Worm (Caenorhabditis elegans) whole organism, early embryonic: ENCODE results near the gene set-23.

Source experiments
- B0310.2 ChIP-seq: sonication (generic microtip); optimal IDR thresholded peaks from 2 replicates; lab custom pipeline; 2016; ENCODE audit warnings: mild to moderate bottlenecking, missing genetic modification characterization, missing compliant biosample characterization
- ama-1 ChIP-seq: fragments of 150-350 bp; optimal IDR thresholded peaks from 2 replicates; lab custom pipeline; 2014
- ceh-13 ChIP-seq: fragments of 200-800 bp; sonication (Bioruptor generic); optimal IDR thresholded peaks from 2 replicates; lab custom pipeline; 2018; ENCODE audit warnings: mild to moderate bottlenecking, missing genetic modification characterization, missing compliant biosample characterization
- ets-7 ChIP-seq: sonication (generic microtip); optimal IDR thresholded peaks from 2 replicates; lab custom pipeline; 2016; ENCODE audit warnings: missing genotype, missing genetic modification characterization, missing compliant biosample characterization
- hmbx-1 ChIP-seq: sonication (generic microtip); optimal IDR thresholded peaks from 2 replicates; lab custom pipeline; 2016; ENCODE audit warnings: mild to moderate bottlenecking, missing genetic modification characterization, missing compliant biosample characterization
- hmg-4 ChIP-seq: fragments of 200-800 bp; sonication (Bioruptor generic); optimal IDR thresholded peaks from 2 replicates; lab custom pipeline; 2018; ENCODE audit warnings: mild to moderate bottlenecking, missing genetic modification characterization, missing compliant biosample characterization
- hnd-1 ChIP-seq: sonication (generic microtip); optimal IDR thresholded peaks from 2 replicates; lab custom pipeline; 2016; ENCODE audit warnings: missing genetic modification characterization, missing compliant biosample characterization
- tra-4 ChIP-seq: sonication (generic microtip); optimal IDR thresholded peaks from 2 replicates; lab custom pipeline; 2017; ENCODE audit warnings: missing genetic modification characterization, missing compliant biosample characterization

DNA sequence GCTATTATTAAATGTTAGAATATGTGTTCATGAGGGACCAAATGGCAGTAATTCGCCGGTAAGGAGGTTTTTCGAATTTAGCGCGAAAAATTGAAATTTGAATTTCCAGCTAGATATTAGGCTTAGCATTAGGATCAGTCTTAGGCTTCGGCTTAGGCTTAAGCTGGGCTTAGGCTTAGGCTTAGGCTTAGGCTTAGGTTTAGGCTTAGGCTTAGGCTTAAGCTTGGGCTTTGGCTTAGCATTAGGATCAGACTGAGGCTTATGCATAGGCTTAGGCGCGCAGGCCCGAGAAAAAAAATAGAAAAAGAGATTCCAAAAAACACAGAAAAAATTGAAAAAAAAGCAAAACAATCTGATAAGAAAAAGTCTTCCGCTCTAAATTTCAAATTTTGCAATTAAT, 26.8 kb downstream of the set-23 start:
- TF ChIP-seq hmg-4 (GFP tag; lab: Kevin White, UChicago): no peak
- TF ChIP-seq ama-1 (lab: Kevin White, UChicago): no peak
- no peak for TF ChIP-seq ets-7 (tag; lab: Kevin White, UChicago)
- TF ChIP-seq tra-4 (tag; lab: Kevin White, UChicago): no peak
- no peak for TF ChIP-seq hnd-1 (tag; lab: Kevin White, UChicago)
- no peak for TF ChIP-seq hmbx-1 (tag; lab: Kevin White, UChicago)
- no peak for TF ChIP-seq B0310.2 (tag; lab: Kevin White, UChicago)
- TF ChIP-seq ceh-13 (GFP tag; lab: Kevin White, UChicago): no peak
